Worm (Caenorhabditis elegans) whole organism, young adult: ENCODE results near the gene natb-1.

Experiments used
- F37B4.10 ChIP-seq: fragments of 200-800 bp; sonication (Bioruptor generic); IDR thresholded peaks from 2 replicates; pipeline ENCODE4 v1.3.6; 2022; ENCODE audit warnings: missing genetic modification characterization, missing compliant biosample characterization
- F57C9.4 ChIP-seq: sonication (generic microtip); optimal IDR thresholded peaks from 2 replicates; lab custom pipeline; 2017; ENCODE audit warnings: mild to moderate bottlenecking, missing genetic modification characterization, missing compliant biosample characterization
- dox-1 ChIP-seq: fragments of 200-800 bp; sonication (Bioruptor generic); IDR thresholded peaks from 2 replicates; pipeline ENCODE4 v1.3.6; 2022; ENCODE audit warnings: missing genetic modification reagents, missing genetic modification characterization, missing compliant biosample characterization

DNA sequence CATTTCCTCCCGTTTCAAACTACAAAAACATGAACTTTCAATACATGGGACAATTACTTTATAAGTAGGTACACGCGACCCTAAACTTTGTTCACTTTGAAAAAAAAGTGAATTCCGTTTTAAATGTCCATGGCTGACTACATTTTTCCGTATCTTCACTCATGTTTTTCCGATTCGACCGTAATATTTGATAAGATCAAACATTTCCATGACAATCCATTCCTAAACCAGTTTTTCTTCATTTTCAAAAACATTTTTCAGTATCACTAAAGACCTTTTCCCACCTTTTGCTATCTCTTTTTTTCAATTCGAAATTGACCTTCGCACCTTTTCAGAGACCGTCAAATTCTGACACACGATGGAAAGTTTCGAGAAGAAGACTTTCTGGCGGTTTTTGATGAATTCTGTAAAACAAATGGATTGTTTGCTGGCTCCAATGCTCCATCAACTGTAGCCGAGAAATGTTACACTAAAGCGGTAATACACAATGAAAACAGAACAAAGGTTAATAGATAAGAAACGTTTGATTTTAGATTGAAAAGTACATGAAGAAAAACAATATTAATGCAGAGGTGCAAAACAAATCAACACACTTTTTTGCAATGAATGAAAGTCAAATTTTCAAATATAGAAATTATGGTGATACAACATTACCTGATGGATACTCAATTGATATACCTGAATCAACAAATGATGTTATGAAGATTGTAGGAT lies 44.4 kb upstream of the natb-1 start:
- no peak for TF ChIP-seq dox-1 (GFP tag; lab: Robert Waterston, UW)
- TF ChIP-seq F37B4.10 (GFP tag; lab: Robert Waterston, UW), result no peak
- TF ChIP-seq F57C9.4, result no peak
